Fruit fly (Drosophila melanogaster): Measurements from ENCODE around the gene CG32485.
A peak's percentile ranks its signal among the peaks of the same experiment; 100 is the strongest.

The CG32485 gene

dm6 chr3L:3077568-3078107, 27.5 kb downstream of the CG32485 start (continued):
- TF ChIP-seq CG12744 (GFP tag; optimal IDR thresholded peaks at IDR 0.05): peak; percentile 4
- no peak for TF ChIP-seq CG11696 (GFP tag; IDR thresholded peaks at IDR 0.05)
- TF ChIP-seq CG1602 (GFP tag; optimal IDR thresholded peaks at IDR 0.05): no peak
- TF ChIP-seq ewg (GFP tag; optimal IDR thresholded peaks at IDR 0.05): no peak
- TF ChIP-seq CG10654 (GFP tag; optimal IDR thresholded peaks at IDR 0.05): peak; percentile 5
- 0 out of 3 replicates have a peak, but pooled peaks have one; percentile 35 for TF ChIP-seq H15 (GFP tag; IDR thresholded peaks at IDR 0.05)
- TF ChIP-seq D19A (tag; optimal IDR thresholded peaks at IDR 0.05): no peak
- no peak for TF ChIP-seq CG8359 (GFP tag; optimal IDR thresholded peaks at IDR 0.05; ENCODE audit: borderline replicate concordance)
- TF ChIP-seq exex (tag; optimal IDR thresholded peaks at IDR 0.05): peak; percentile 63
- TF ChIP-seq her (GFP tag; optimal IDR thresholded peaks at IDR 0.05): peak; percentile 71
- TF ChIP-seq CG7271 (tag; optimal IDR thresholded peaks at IDR 0.05): no peak
- no peak for TF ChIP-seq CG18262 (tag; optimal IDR thresholded peaks at IDR 0.05)
- TF ChIP-seq Vsx1 (GFP tag; optimal IDR thresholded peaks at IDR 0.05): no peak
- no peak for TF ChIP-seq chif (GFP tag; optimal IDR thresholded peaks at IDR 0.05)
- peak; percentile 72 for TF ChIP-seq crol (GFP tag; IDR thresholded peaks at IDR 0.05)
- TF ChIP-seq CG11456 (GFP tag; IDR thresholded peaks at IDR 0.05): peak; percentile 49; the same call in 2 of the 3 replicates
- no peak for TF ChIP-seq bowl (GFP tag; IDR thresholded peaks at IDR 0.05)
- TF ChIP-seq yki (optimal IDR thresholded peaks at IDR 0.05): no peak
- peak; percentile 60 to 87 for TF ChIP-seq Trl (optimal IDR thresholded peaks at IDR 0.05)
- TF ChIP-seq Trl (GFP tag; optimal IDR thresholded peaks at IDR 0.05): peak; percentile 68
- no peak for TF ChIP-seq danr (GFP tag; IDR thresholded peaks at IDR 0.05)
- TF ChIP-seq Scr (GFP tag; IDR thresholded peaks at IDR 0.05; ENCODE audit: partially characterized antibody): no peak
- TF ChIP-seq fd3F (GFP tag; optimal IDR thresholded peaks at IDR 0.05): no peak
- TF ChIP-seq CG16815 (GFP tag; optimal IDR thresholded peaks at IDR 0.05): no peak
- TF ChIP-seq CG12104 (GFP tag; optimal IDR thresholded peaks at IDR 0.05): no peak
- TF ChIP-seq CG10431 (GFP tag; optimal IDR thresholded peaks at IDR 0.05): no peak
- TF ChIP-seq dimm (GFP tag; IDR thresholded peaks at IDR 0.05): no peak
- TF ChIP-seq Ssrp (tag; optimal IDR thresholded peaks at IDR 0.05): no peak
- no peak for TF ChIP-seq ham (GFP tag; IDR thresholded peaks at IDR 0.05)
- no peak for TF ChIP-seq ken (GFP tag; IDR thresholded peaks at IDR 0.05)
- no peak for TF ChIP-seq nerfin-2 (GFP tag; IDR thresholded peaks at IDR 0.05; ENCODE audit: partially characterized antibody)
- peak; percentile 26 for TF ChIP-seq CG12071 (GFP tag; optimal IDR thresholded peaks at IDR 0.05)
- TF ChIP-seq fru (optimal IDR thresholded peaks at IDR 0.05): no peak

- TF ChIP-seq amos (GFP tag; IDR thresholded peaks at IDR 0.05; ENCODE audit: partially characterized antibody): no peak
- TF ChIP-seq bab2 (GFP tag; optimal IDR thresholded peaks at IDR 0.05): no peak
- TF ChIP-seq Awh (GFP tag; IDR thresholded peaks at IDR 0.05): peak; percentile 53; the same call in 1 of the 2 replicates
- TF ChIP-seq CG18011 (GFP tag; optimal IDR thresholded peaks at IDR 0.05): no peak
- TF ChIP-seq ranshi (GFP tag; IDR thresholded peaks at IDR 0.05): peak; percentile 19; the same call in 1 of the 2 replicates
- no peak for TF ChIP-seq Poxn (GFP tag; IDR thresholded peaks at IDR 0.05)
- TF ChIP-seq dysf (GFP tag; IDR thresholded peaks at IDR 0.05): peak; percentile 22; the same call in 1 of the 3 replicates
- TF ChIP-seq Camta (GFP tag; optimal IDR thresholded peaks at IDR 0.05): no peak
- TF ChIP-seq kay (GFP tag; optimal IDR thresholded peaks at IDR 0.05): no peak
- no peak for TF ChIP-seq CG16779 (GFP tag; IDR thresholded peaks at IDR 0.05)
- no peak for TF ChIP-seq Gsc (GFP tag; IDR thresholded peaks at IDR 0.05)
- peak; percentile 8 for TF ChIP-seq tap (tag; optimal IDR thresholded peaks at IDR 0.05)
- no peak for TF ChIP-seq NFAT (GFP tag; IDR thresholded peaks at IDR 0.05)
- TF ChIP-seq CG7928 (GFP tag; optimal IDR thresholded peaks at IDR 0.05): peak; percentile 15
- TF ChIP-seq TFAM (GFP tag; optimal IDR thresholded peaks at IDR 0.05): no peak
- no peak for TF ChIP-seq z (GFP tag; IDR thresholded peaks at IDR 0.05)
- TF ChIP-seq maf-S (GFP tag; optimal IDR thresholded peaks at IDR 0.05): no peak
- TF ChIP-seq CG17385 (GFP tag; optimal IDR thresholded peaks at IDR 0.05): peak; percentile 10
- TF ChIP-seq CTCF (GFP tag; optimal IDR thresholded peaks at IDR 0.05): no peak
- peak; percentile 5 for TF ChIP-seq Blimp-1 (GFP tag; optimal IDR thresholded peaks at IDR 0.05)
Observed at dm6 chr3L:3078398-3079155, 28.5 kb downstream of the CG32485 start.

Data from whole organism, embryonic.